Worm (Caenorhabditis elegans) whole organism, L1 larva: ENCODE measurements around the gene K09E2.1.

Source experiments
- alr-1 ChIP-seq: fragments of 200-800 bp; sonication (Bioruptor generic); optimal IDR thresholded peaks from 2 replicates; lab custom pipeline; 2018; ENCODE audit warnings: borderline replicate concordance, mild to moderate bottlenecking, missing genetic modification characterization, missing compliant biosample characterization
- aly-2 ChIP-seq: fragments of 150-350 bp; optimal IDR thresholded peaks from 2 replicates; lab custom pipeline; 2014; ENCODE audit warnings: missing biosample characterization, missing genetic modification characterization
- ama-1 ChIP-seq: fragments of 150-350 bp; optimal IDR thresholded peaks from 2 replicates; lab custom pipeline; 2014
- blmp-1 ChIP-seq: fragments of 150-350 bp; optimal IDR thresholded peaks from 2 replicates; lab custom pipeline; 2014; ENCODE audit warnings: missing biosample characterization, missing genetic modification characterization
- ceh-8 ChIP-seq: fragments of 200-800 bp; sonication (Bioruptor generic); optimal IDR thresholded peaks from 2 replicates; lab custom pipeline; 2018; ENCODE audit warnings: mild to moderate bottlenecking, missing genetic modification characterization, moderate library complexity, missing compliant biosample characterization
- ceh-88 ChIP-seq: fragments of 200-800 bp; sonication (Bioruptor generic); IDR thresholded peaks from 2 replicates; pipeline ENCODE4 v1.3.6; 2022; ENCODE audit warnings: missing genetic modification characterization, missing compliant biosample characterization
- ces-1 ChIP-seq: fragments of 150-350 bp; optimal IDR thresholded peaks from 2 replicates; lab custom pipeline; 2014; ENCODE audit warnings: missing biosample characterization, missing genetic modification reagents, missing genetic modification characterization
- dsc-1 ChIP-seq: sonication (generic microtip); optimal IDR thresholded peaks from 2 replicates; lab custom pipeline; 2016; ENCODE audit warnings: mild to moderate bottlenecking, missing genetic modification characterization, missing compliant biosample characterization
- efl-3 ChIP-seq: fragments of 200-800 bp; sonication (Bioruptor generic); optimal IDR thresholded peaks from 2 replicates; lab custom pipeline; 2018; ENCODE audit warnings: mild to moderate bottlenecking, missing genetic modification characterization, missing compliant biosample characterization
- egl-13 ChIP-seq: sonication (generic microtip); optimal IDR thresholded peaks from 2 replicates; lab custom pipeline; 2016; ENCODE audit warnings: missing genotype, missing genetic modification reagents, missing genetic modification characterization, missing compliant biosample characterization
- elt-2 ChIP-seq: sonication (generic microtip); optimal IDR thresholded peaks from 2 replicates; lab custom pipeline; 2016; ENCODE audit warnings: missing genetic modification characterization, mild to moderate bottlenecking, inconsistent platforms, missing compliant biosample characterization, missing genetic modification reagents
- elt-3 ChIP-seq, 6 experiments: fragments of 150-350 bp in 1 of 6; sonication (generic microtip); optimal IDR thresholded peaks; 2 replicates each; lab custom pipeline; 2017 to 2018; ENCODE audit warnings: missing biosample characterization in 6 of 6, missing genetic modification characterization in 6 of 6, inconsistent platforms in 1 of 6
- fkh-10 ChIP-seq: sonication (generic microtip); optimal IDR thresholded peaks from 2 replicates; lab custom pipeline; 2017; ENCODE audit warnings: missing biosample characterization, missing genetic modification reagents, missing genetic modification characterization
- fos-1 ChIP-seq: fragments of 150-350 bp; optimal IDR thresholded peaks from 2 replicates; lab custom pipeline; 2014; ENCODE audit warnings: missing biosample characterization, missing genetic modification characterization
- hpl-2 ChIP-seq: fragments of 150-350 bp; optimal IDR thresholded peaks from 2 replicates; lab custom pipeline; 2014; ENCODE audit warnings: missing biosample characterization, missing genetic modification reagents, missing genetic modification characterization
- irx-1 ChIP-seq: sonication (generic microtip); optimal IDR thresholded peaks from 2 replicates; lab custom pipeline; 2016; ENCODE audit warnings: missing genetic modification characterization, missing compliant biosample characterization
- lin-13 ChIP-seq: fragments of 150-350 bp; optimal IDR thresholded peaks from 2 replicates; lab custom pipeline; 2014; ENCODE audit warnings: missing biosample characterization, missing genetic modification reagents, missing genetic modification characterization
- lin-14 ChIP-seq: fragments of 200-800 bp; sonication (Bioruptor generic); optimal IDR thresholded peaks from 2 replicates; lab custom pipeline; 2018; ENCODE audit warnings: mild to moderate bottlenecking, missing genetic modification characterization, moderate library complexity, missing compliant biosample characterization
- lin-35 ChIP-seq, 2 experiments: fragments of 150-350 bp; optimal IDR thresholded peaks; 2 replicates each; lab custom pipeline; 2014; ENCODE audit warnings: missing biosample characterization in 2 of 2, missing genetic modification characterization in 2 of 2, missing genetic modification reagents in 2 of 2
- lir-3 ChIP-seq: sonication (generic microtip); optimal IDR thresholded peaks from 2 replicates; lab custom pipeline; 2016; ENCODE audit warnings: mild to moderate bottlenecking, missing genetic modification characterization, moderate library complexity, missing compliant biosample characterization; ENCODE audit not compliant: poor library complexity
- lsy-2 ChIP-seq, 2 experiments: fragments of 150-350 bp; optimal IDR thresholded peaks; 2 replicates each; lab custom pipeline; 2014; ENCODE audit warnings: missing biosample characterization in 2 of 2, missing genetic modification characterization in 2 of 2
- mep-1 ChIP-seq: fragments of 150-350 bp; optimal IDR thresholded peaks from 2 replicates; lab custom pipeline; 2014; ENCODE audit warnings: missing biosample characterization, missing genetic modification characterization
- nhr-11 ChIP-seq: fragments of 150-350 bp; optimal IDR thresholded peaks from 2 replicates; lab custom pipeline; 2014; ENCODE audit warnings: missing biosample characterization, missing genetic modification characterization
- nhr-12 ChIP-seq: sonication (generic microtip); optimal IDR thresholded peaks from 2 replicates; lab custom pipeline; 2017; ENCODE audit warnings: missing biosample characterization, missing genetic modification characterization
- nhr-20 ChIP-seq: sonication (generic microtip); optimal IDR thresholded peaks from 2 replicates; lab custom pipeline; 2016; ENCODE audit warnings: mild to moderate bottlenecking, missing genetic modification characterization, missing compliant biosample characterization
- nhr-28 ChIP-seq: fragments of 150-350 bp; optimal IDR thresholded peaks from 2 replicates; lab custom pipeline; 2014; ENCODE audit warnings: missing biosample characterization, missing genetic modification characterization
- nhr-47 ChIP-seq: sonication (generic microtip); optimal IDR thresholded peaks from 2 replicates; lab custom pipeline; 2016; ENCODE audit warnings: mild to moderate bottlenecking, missing genetic modification characterization, moderate library complexity, missing compliant biosample characterization
- nhr-71 ChIP-seq: sonication (generic microtip); optimal IDR thresholded peaks from 2 replicates; lab custom pipeline; 2016; ENCODE audit warnings: mild to moderate bottlenecking, missing genetic modification characterization, moderate library complexity, missing compliant biosample characterization
- nhr-85 ChIP-seq: sonication (generic microtip); peaks from one replicate; lab custom pipeline; 2016; ENCODE audit warnings: missing genetic modification characterization, inconsistent platforms, missing compliant biosample characterization
- nhr-90 ChIP-seq: sonication (generic microtip); optimal IDR thresholded peaks from 2 replicates; lab custom pipeline; 2016; ENCODE audit warnings: mild to moderate bottlenecking, missing genetic modification characterization, missing compliant biosample characterization; ENCODE audit not compliant: poor library complexity
- pag-3 ChIP-seq: sonication (generic microtip); optimal IDR thresholded peaks from 2 replicates; lab custom pipeline; 2017; ENCODE audit warnings: missing genetic modification characterization, mild to moderate bottlenecking, missing compliant biosample characterization, antibody characterized with exemption, borderline replicate concordance; ENCODE audit not compliant: insufficient read depth
- rnt-1 ChIP-seq: sonication (generic microtip); optimal IDR thresholded peaks from 2 replicates; lab custom pipeline; 2016; ENCODE audit warnings: mild to moderate bottlenecking, missing genetic modification characterization, moderate library complexity, missing compliant biosample characterization
- skn-1 ChIP-seq: fragments of 150-350 bp; optimal IDR thresholded peaks from 2 replicates; lab custom pipeline; 2014; ENCODE audit warnings: missing biosample characterization, missing genetic modification characterization
- snu-23 ChIP-seq: sonication (generic microtip); optimal IDR thresholded peaks from 2 replicates; lab custom pipeline; 2016; ENCODE audit warnings: missing genetic modification characterization, missing compliant biosample characterization
- sptf-1 ChIP-seq: fragments of 150-350 bp; optimal IDR thresholded peaks from 2 replicates; lab custom pipeline; 2014; ENCODE audit warnings: missing biosample characterization, missing genetic modification characterization
- swsn-7 ChIP-seq: sonication (generic microtip); optimal IDR thresholded peaks from 2 replicates; lab custom pipeline; 2016; ENCODE audit warnings: missing genetic modification characterization, missing compliant biosample characterization
- tbx-2 ChIP-seq: sonication (generic microtip); optimal IDR thresholded peaks from 2 replicates; lab custom pipeline; 2016; ENCODE audit warnings: missing genetic modification characterization, missing compliant biosample characterization
- tlp-1 ChIP-seq: fragments of 150-350 bp; optimal IDR thresholded peaks from 2 replicates; lab custom pipeline; 2014; ENCODE audit warnings: missing biosample characterization, missing genetic modification characterization
- unc-30 ChIP-seq: sonication (generic microtip); optimal IDR thresholded peaks from 2 replicates; lab custom pipeline; 2017; ENCODE audit warnings: missing biosample characterization, missing genetic modification characterization
- unc-86 ChIP-seq: sonication (generic microtip); optimal IDR thresholded peaks from 2 replicates; lab custom pipeline; 2016; ENCODE audit warnings: missing genetic modification characterization, missing compliant biosample characterization
- unc-98 ChIP-seq: fragments of 200-800 bp; sonication (Bioruptor generic); IDR thresholded peaks from 2 replicates; pipeline ENCODE4 v1.3.6; 2022; ENCODE audit warnings: missing genetic modification characterization, missing compliant biosample characterization
- vab-15 ChIP-seq: sonication (generic microtip); optimal IDR thresholded peaks from 2 replicates; lab custom pipeline; 2017; ENCODE audit warnings: missing genotype, mild to moderate bottlenecking, missing genetic modification characterization, missing compliant biosample characterization
- zip-4 ChIP-seq: fragments of 200-800 bp; sonication (Bioruptor generic); optimal IDR thresholded peaks from 2 replicates; lab custom pipeline; 2018; ENCODE audit warnings: mild to moderate bottlenecking, missing genetic modification characterization, moderate library complexity, missing compliant biosample characterization
- ztf-11 ChIP-seq, 2 experiments: sonication (generic microtip); optimal IDR thresholded peaks; 2 replicates each; lab custom pipeline; 2016 to 2017; ENCODE audit warnings: missing genetic modification characterization in 2 of 2, missing biosample characterization in 1 of 2, missing compliant biosample characterization in 1 of 2

Gene K09E2.1

DNA sequence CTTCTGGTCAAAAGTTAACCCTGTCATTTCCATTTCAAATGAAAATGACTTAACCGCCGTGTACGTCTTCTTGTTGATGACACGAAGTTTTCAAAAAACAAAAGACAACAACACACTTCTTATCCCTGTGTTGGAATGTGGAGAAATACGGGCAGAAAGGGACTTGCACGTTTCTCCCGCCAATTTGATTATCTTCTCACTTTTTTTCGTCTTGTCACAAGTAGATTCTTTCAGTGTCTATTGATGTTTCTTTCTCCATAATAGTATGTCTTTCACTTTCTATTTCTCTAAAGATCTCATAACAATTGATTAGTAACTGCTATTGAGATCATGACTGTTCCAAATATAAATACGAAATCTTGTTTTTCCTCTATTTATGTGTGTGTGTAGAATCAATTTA lies 22.2 kb upstream of the K09E2.1 start:
- peak; percentile 1 for TF ChIP-seq nhr-85 (tag; lab: Kevin White, UChicago)
- no peak for TF ChIP-seq sptf-1
- TF ChIP-seq elt-3 (tag; optimal IDR thresholded peaks at IDR 0.05; lab: Kevin White, UChicago): peak in 1 of 6 experiments; percentile 69
- TF ChIP-seq swsn-7: no peak
- TF ChIP-seq dsc-1 (tag; lab: Kevin White, UChicago): no peak
- TF ChIP-seq lir-3: no peak
- TF ChIP-seq egl-13 (tag; lab: Kevin White, UChicago): no peak
- TF ChIP-seq nhr-28 (tag; lab: Kevin White, UChicago): no peak
- no peak for TF ChIP-seq alr-1
- no peak for TF ChIP-seq fos-1 (tag; lab: Kevin White, UChicago)
- TF ChIP-seq tbx-2: no peak
- TF ChIP-seq efl-3 (GFP tag; lab: Kevin White, UChicago): no peak
- no peak for TF ChIP-seq elt-2 (tag; lab: Kevin White, UChicago)
- peak; percentile 92 for TF ChIP-seq blmp-1 (tag; lab: Kevin White, UChicago)
- peak; percentile 22 for TF ChIP-seq nhr-71 (tag; lab: Kevin White, UChicago)
- peak; percentile 8 for TF ChIP-seq nhr-47 (tag; lab: Kevin White, UChicago)
- TF ChIP-seq ces-1 (GFP tag; lab: Kevin White, UChicago): peak; percentile 80
- TF ChIP-seq pag-3 (tag; lab: Kevin White, UChicago): no peak
- TF ChIP-seq zip-4 (GFP tag; lab: Kevin White, UChicago): no peak
- TF ChIP-seq snu-23 (GFP tag; lab: Kevin White, UChicago): peak; percentile 21
- TF ChIP-seq nhr-90 (tag; lab: Kevin White, UChicago): no peak
- no peak for TF ChIP-seq irx-1
- no peak for TF ChIP-seq ztf-11 (tag; optimal IDR thresholded peaks at IDR 0.05; lab: Kevin White, UChicago)
- peak; percentile 21 for TF ChIP-seq nhr-20 (tag; lab: Kevin White, UChicago)
- no peak for TF ChIP-seq nhr-12 (tag; lab: Kevin White, UChicago)
- TF ChIP-seq tlp-1 (tag; lab: Kevin White, UChicago): no peak
- no peak for TF ChIP-seq ama-1
- no peak for TF ChIP-seq unc-98 (GFP tag; lab: Robert Waterston, UW)
- TF ChIP-seq skn-1 (tag; lab: Kevin White, UChicago): no peak
- no peak for TF ChIP-seq rnt-1 (tag; lab: Kevin White, UChicago)
- TF ChIP-seq vab-15: no peak
- TF ChIP-seq hpl-2 (GFP tag; lab: Kevin White, UChicago): no peak
- peak in 1 of 2 experiments; percentile 1 for TF ChIP-seq lin-35 (GFP tag; optimal IDR thresholded peaks at IDR 0.05; lab: Kevin White, UChicago)
- TF ChIP-seq unc-30: no peak
- TF ChIP-seq nhr-11: no peak
- TF ChIP-seq lsy-2 (tag; optimal IDR thresholded peaks at IDR 0.05; lab: Kevin White, UChicago): peak in 1 of 2 experiments; percentile 18
- peak; percentile 75 for TF ChIP-seq lin-14 (GFP tag; lab: Kevin White, UChicago)
- TF ChIP-seq aly-2 (tag; lab: Kevin White, UChicago): no peak
- TF ChIP-seq unc-86 (tag; lab: Kevin White, UChicago): no peak

DNA sequence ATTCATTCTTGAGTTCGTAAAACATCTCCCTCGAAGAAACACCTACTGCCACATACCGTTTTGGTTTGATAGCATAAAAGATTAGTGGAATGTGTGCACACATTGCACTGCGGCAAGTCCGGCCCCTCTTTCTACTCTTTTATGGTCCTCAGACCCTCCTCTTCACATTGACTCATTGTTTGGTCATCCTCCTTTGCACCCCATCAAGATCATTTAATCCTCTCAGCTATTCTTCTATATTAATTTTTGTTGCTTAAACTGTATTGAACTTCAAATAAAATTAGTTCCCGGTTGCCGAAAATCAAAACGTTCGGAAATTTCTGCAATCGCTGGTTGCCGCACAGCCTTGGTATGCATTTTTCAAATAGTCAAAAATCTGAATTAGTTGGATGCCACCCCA lies 21.4 kb upstream of the K09E2.1 start, which contains the start of gene rig-1:
Gene rig-1 (plus strand): TSS at position 301 of the 400 bp plus-strand sequence.
- TF ChIP-seq lin-13 (GFP tag; lab: Kevin White, UChicago) (no peak), fkh-10 (GFP tag; lab: Kevin White, UChicago) (no peak), unc-86 (tag; lab: Kevin White, UChicago) (no peak), ceh-88 (GFP tag; lab: Robert Waterston, UW) (no peak), skn-1 (tag; lab: Kevin White, UChicago) (no peak), mep-1 (tag; lab: Kevin White, UChicago) (no peak), ceh-8 (GFP tag; lab: Kevin White, UChicago) (no peak)
